In the genomic region with DNA sequence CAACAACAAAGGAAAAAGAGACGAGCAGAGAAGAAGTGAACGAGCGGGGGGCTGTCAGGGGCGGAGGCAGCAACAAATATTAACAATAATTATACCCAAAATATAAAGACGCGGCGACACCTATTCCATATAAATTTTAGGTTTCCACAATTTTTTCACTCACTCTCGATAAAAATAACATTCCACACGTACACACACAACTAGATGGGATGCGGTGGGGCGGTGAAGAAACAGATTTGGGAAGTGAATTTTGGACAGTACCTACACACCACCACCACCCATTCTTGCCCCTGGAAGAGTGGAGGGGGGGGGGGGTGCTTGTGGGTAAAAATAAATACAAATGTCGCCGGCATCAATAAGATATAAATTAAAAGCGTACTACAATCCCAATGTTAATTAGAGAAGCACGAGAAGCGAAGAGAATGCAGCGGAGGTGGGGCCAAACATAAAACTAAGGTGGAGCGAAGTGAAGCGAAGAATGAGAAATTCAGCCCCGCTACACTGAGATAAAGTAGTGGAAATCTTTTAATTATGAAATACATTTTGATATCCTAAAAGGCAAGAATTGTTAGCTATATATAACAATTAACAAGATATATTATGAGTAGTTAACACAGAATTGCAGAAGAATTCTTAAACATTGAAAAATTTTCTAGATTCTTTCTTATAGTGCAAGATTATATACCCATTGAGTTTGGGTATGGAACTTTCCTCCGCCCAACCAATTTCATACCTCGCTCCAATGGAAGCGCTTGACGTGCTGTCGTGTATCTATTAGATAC, we compare ENCODE assay signal across 1 fruit fly cellular context.
TF ChIP-seq lines count a peak whose summit lies in the region.

No protein-coding gene starts in this region.

TF ChIP-seq in whole organism, embryonic, 481 proteins besides CTCF, POLR2A, EP300 and RAD21 (continued from another document and continues in another):
- TF ChIP-seq ken (GFP tag; IDR thresholded peaks at IDR 0.05; lab: Robert Waterston, UW) = 0 out of 3 replicates have a peak, but pooled peaks have one; percentile 59
- TF ChIP-seq CG10267 (tag; optimal IDR thresholded peaks at IDR 0.05; lab: Kevin White, UChicago) = peak; percentile 68
- TF ChIP-seq HmgZ (tag; optimal IDR thresholded peaks at IDR 0.05; lab: Kevin White, UChicago) = no peak
- peak; percentile 58 for TF ChIP-seq CG7745 (tag; optimal IDR thresholded peaks at IDR 0.05; lab: Kevin White, UChicago)
- peak; percentile 75 for TF ChIP-seq dmrt99B (tag; optimal IDR thresholded peaks at IDR 0.05; lab: Kevin White, UChicago)
- TF ChIP-seq CG10462 (GFP tag; optimal IDR thresholded peaks at IDR 0.05; lab: Kevin White, UChicago) = peak; percentile 53
- peak; percentile 68 for TF ChIP-seq CG11504 (tag; optimal IDR thresholded peaks at IDR 0.05; lab: Kevin White, UChicago)
- peak; percentile 46 for TF ChIP-seq Lhr (GFP tag; optimal IDR thresholded peaks at IDR 0.05; lab: Kevin White, UChicago)
- TF ChIP-seq Oli (tag; optimal IDR thresholded peaks at IDR 0.05; lab: Kevin White, UChicago) = peak; percentile 76
- TF ChIP-seq Hmx (GFP tag; optimal IDR thresholded peaks at IDR 0.05; lab: Kevin White, UChicago) = no peak
- peak; percentile 87 for TF ChIP-seq Ets65A (GFP tag; lab: Kevin White, UChicago)
- TF ChIP-seq CG7372 (GFP tag; IDR thresholded peaks at IDR 0.05; lab: Robert Waterston, UW) = peak; percentile 62; the same call in 1 of the 2 replicates
- TF ChIP-seq ro (GFP tag; IDR thresholded peaks at IDR 0.05; lab: Robert Waterston, UW) = peak; percentile 72; the same call in 1 of the 2 replicates
- TF ChIP-seq CG3281 (GFP tag; optimal IDR thresholded peaks at IDR 0.05; lab: Kevin White, UChicago) = no peak
- TF ChIP-seq CG2889 (GFP tag; IDR thresholded peaks at IDR 0.05; lab: Robert Waterston, UW) = no peak
- TF ChIP-seq trem (tag; optimal IDR thresholded peaks at IDR 0.05; lab: Kevin White, UChicago) = peak; percentile 49
- TF ChIP-seq Hand (GFP tag; optimal IDR thresholded peaks at IDR 0.05; lab: Kevin White, UChicago) = no peak
- TF ChIP-seq Xrp1 (GFP tag; IDR thresholded peaks at IDR 0.05; lab: Robert Waterston, UW) = peak; percentile 78
- no peak for TF ChIP-seq hth (optimal IDR thresholded peaks at IDR 0.05; lab: Kevin White, UChicago)
- peak; percentile 78 for TF ChIP-seq CG7839 (tag; optimal IDR thresholded peaks at IDR 0.05; lab: Kevin White, UChicago)
- no peak for TF ChIP-seq tna (GFP tag; IDR thresholded peaks at IDR 0.05; lab: Robert Waterston, UW; ENCODE audit: partially characterized antibody)
- TF ChIP-seq emc (GFP tag; optimal IDR thresholded peaks at IDR 0.05; lab: Kevin White, UChicago) = no peak
- peak; percentile 69; the same call in 1 of the 2 replicates for TF ChIP-seq chm (GFP tag; IDR thresholded peaks at IDR 0.05; lab: Robert Waterston, UW)
- TF ChIP-seq seq (GFP tag; IDR thresholded peaks at IDR 0.05; lab: Robert Waterston, UW) = 0 out of 2 replicates have a peak, but pooled peaks have one; percentile 32
- peak in 1 of 2 experiments; percentile 58 for TF ChIP-seq Hr51 (GFP tag; optimal IDR thresholded peaks at IDR 0.05; lab: Kevin White, UChicago)
- TF ChIP-seq bcd (GFP tag; optimal IDR thresholded peaks at IDR 0.05; lab: Kevin White, UChicago) = peak; percentile 38
- TF ChIP-seq Med (GFP tag; lab: Kevin White, UChicago) = peak; percentile 19
- TF ChIP-seq CG1024 (GFP tag; IDR thresholded peaks at IDR 0.05; lab: Robert Waterston, UW) = peak; percentile 69
- no peak for TF ChIP-seq chinmo (GFP tag; IDR thresholded peaks at IDR 0.05; lab: Robert Waterston, UW; ENCODE audit: partially characterized antibody)
- TF ChIP-seq her (GFP tag; optimal IDR thresholded peaks at IDR 0.05; lab: Kevin White, UChicago) = no peak
- TF ChIP-seq phol (tag; optimal IDR thresholded peaks at IDR 0.05; lab: Kevin White, UChicago) = peak; percentile 69
- no peak for TF ChIP-seq CG31365 (tag; optimal IDR thresholded peaks at IDR 0.05; lab: Kevin White, UChicago)
- TF ChIP-seq BEAF-32 (GFP tag; optimal IDR thresholded peaks at IDR 0.05; lab: Kevin White, UChicago) = no peak
- peak; percentile 89 for TF ChIP-seq gsb-n (tag; optimal IDR thresholded peaks at IDR 0.05; lab: Kevin White, UChicago)
- peak in 1 of 2 experiments; percentile 32 for TF ChIP-seq Hr78 (GFP tag; optimal IDR thresholded peaks at IDR 0.05; lab: Kevin White, UChicago)
- TF ChIP-seq CG6254 (GFP tag; optimal IDR thresholded peaks at IDR 0.05; lab: Kevin White, UChicago) = peak; percentile 54
- TF ChIP-seq psq (GFP tag; optimal IDR thresholded peaks at IDR 0.05; lab: Kevin White, UChicago) = peak; percentile 5
- TF ChIP-seq CG17361 (GFP tag; IDR thresholded peaks at IDR 0.05; lab: Robert Waterston, UW) = peak; percentile 71
- no peak for TF ChIP-seq ato (GFP tag; IDR thresholded peaks at IDR 0.05; lab: Robert Waterston, UW; ENCODE audit: partially characterized antibody)
- no peak for TF ChIP-seq gsb (GFP tag; IDR thresholded peaks at IDR 0.05; lab: Robert Waterston, UW)
- TF ChIP-seq CG17802 (tag; optimal IDR thresholded peaks at IDR 0.05; lab: Kevin White, UChicago) = no peak
- no peak for TF ChIP-seq hkb (optimal IDR thresholded peaks at IDR 0.05; lab: Kevin White, UChicago)
- no peak for TF ChIP-seq hkb (GFP tag; IDR thresholded peaks at IDR 0.05; lab: Robert Waterston, UW)
- peak; percentile 26 for TF ChIP-seq NC2α (GFP tag; optimal IDR thresholded peaks at IDR 0.05; lab: Kevin White, UChicago)
- peak; percentile 30 for TF ChIP-seq CG8359 (GFP tag; optimal IDR thresholded peaks at IDR 0.05; lab: Kevin White, UChicago; ENCODE audit: borderline replicate concordance)
- TF ChIP-seq nmo (GFP tag; optimal IDR thresholded peaks at IDR 0.05; lab: Kevin White, UChicago) = peak; percentile 74
- no peak for TF ChIP-seq CG6791 (GFP tag; IDR thresholded peaks at IDR 0.05; lab: Robert Waterston, UW; ENCODE audit: partially characterized antibody)
- TF ChIP-seq sens (GFP tag; lab: Kevin White, UChicago) = peak; percentile 97
- TF ChIP-seq az2 (GFP tag; optimal IDR thresholded peaks at IDR 0.05; lab: Kevin White, UChicago) = peak; percentile 75
- TF ChIP-seq jing (GFP tag; optimal IDR thresholded peaks at IDR 0.05; lab: Kevin White, UChicago) = peak; percentile 56
- no peak for TF ChIP-seq pnt (GFP tag; optimal IDR thresholded peaks at IDR 0.05; lab: Kevin White, UChicago)
- TF ChIP-seq dpn (GFP tag; optimal IDR thresholded peaks at IDR 0.05; lab: Kevin White, UChicago) = peak; percentile 16 to 58
- TF ChIP-seq Blimp-1 (GFP tag; optimal IDR thresholded peaks at IDR 0.05; lab: Kevin White, UChicago) = peak; percentile 81
- no peak for TF ChIP-seq zen2 (GFP tag; IDR thresholded peaks at IDR 0.05; lab: Robert Waterston, UW; ENCODE audit: partially characterized antibody)
- peak; percentile 50 for TF ChIP-seq CG16815 (GFP tag; optimal IDR thresholded peaks at IDR 0.05; lab: Kevin White, UChicago)
- peak; percentile 64 for TF ChIP-seq CG10959 (GFP tag; IDR thresholded peaks at IDR 0.05; lab: Robert Waterston, UW)
- TF ChIP-seq gem (tag; optimal IDR thresholded peaks at IDR 0.05; lab: Kevin White, UChicago) = peak; percentile 88
- TF ChIP-seq tin (GFP tag; optimal IDR thresholded peaks at IDR 0.05; lab: Kevin White, UChicago) = peak; percentile 59
- TF ChIP-seq croc (GFP tag; conservative IDR thresholded peaks at IDR 0.05; lab: Robert Waterston, UW) = peak; percentile 68; the same call in 2 of the 3 replicates
- TF ChIP-seq CG2875 (GFP tag; optimal IDR thresholded peaks at IDR 0.05; lab: Kevin White, UChicago) = peak; percentile 76
- no peak for TF ChIP-seq jumu (GFP tag; optimal IDR thresholded peaks at IDR 0.05; lab: Kevin White, UChicago)
- peak; percentile 44 for TF ChIP-seq Abd-B (GFP tag; optimal IDR thresholded peaks at IDR 0.05; lab: Kevin White, UChicago)
- TF ChIP-seq CG12391 (tag; optimal IDR thresholded peaks at IDR 0.05; lab: Kevin White, UChicago) = peak; percentile 83
- peak; percentile 61 for TF ChIP-seq Asciz (GFP tag; optimal IDR thresholded peaks at IDR 0.05; lab: Kevin White, UChicago)
- TF ChIP-seq gfzf (GFP tag; optimal IDR thresholded peaks at IDR 0.05; lab: Kevin White, UChicago) = no peak
- TF ChIP-seq CG34224 (GFP tag; IDR thresholded peaks at IDR 0.05; lab: Robert Waterston, UW; ENCODE audit: partially characterized antibody) = no peak
- TF ChIP-seq CG2678 (tag; optimal IDR thresholded peaks at IDR 0.05; lab: Kevin White, UChicago) = peak; percentile 66
- TF ChIP-seq stc (GFP tag; IDR thresholded peaks at IDR 0.05; lab: Robert Waterston, UW) = 0 out of 2 replicates have a peak, but pooled peaks have one; percentile 6
- peak; percentile 4 for TF ChIP-seq CG12104 (GFP tag; optimal IDR thresholded peaks at IDR 0.05; lab: Kevin White, UChicago)
- TF ChIP-seq lmd (GFP tag; IDR thresholded peaks at IDR 0.05; lab: Robert Waterston, UW) = peak; percentile 57
- peak; percentile 34; the same call in 1 of the 2 replicates for TF ChIP-seq onecut (GFP tag; IDR thresholded peaks at IDR 0.05; lab: Robert Waterston, UW)
- no peak for TF ChIP-seq zen (tag; optimal IDR thresholded peaks at IDR 0.05; lab: Kevin White, UChicago)
- TF ChIP-seq CG13287 (GFP tag; IDR thresholded peaks at IDR 0.05; lab: Robert Waterston, UW; ENCODE audit: partially characterized antibody) = no peak
- TF ChIP-seq CG1603 (tag; optimal IDR thresholded peaks at IDR 0.05; lab: Kevin White, UChicago) = peak; percentile 85
- TF ChIP-seq CG17328 (GFP tag; IDR thresholded peaks at IDR 0.05; lab: Robert Waterston, UW) = peak; percentile 81
- TF ChIP-seq Dek (tag; optimal IDR thresholded peaks at IDR 0.05; lab: Kevin White, UChicago) = no peak
- TF ChIP-seq Antp (GFP tag; optimal IDR thresholded peaks at IDR 0.05; lab: Kevin White, UChicago) = no peak
- 0 out of 2 replicates have a peak, but pooled peaks have one; percentile 33 for TF ChIP-seq E2f1 (GFP tag; IDR thresholded peaks at IDR 0.05; lab: Robert Waterston, UW)
- TF ChIP-seq CG1602 (GFP tag; optimal IDR thresholded peaks at IDR 0.05; lab: Kevin White, UChicago) = peak; percentile 64
- TF ChIP-seq CG33213 (GFP tag; optimal IDR thresholded peaks at IDR 0.05; lab: Kevin White, UChicago) = no peak
- no peak for TF ChIP-seq Hmr (GFP tag; optimal IDR thresholded peaks at IDR 0.05; lab: Kevin White, UChicago)
- peak; percentile 79 for TF ChIP-seq CG3407 (GFP tag; optimal IDR thresholded peaks at IDR 0.05; lab: Kevin White, UChicago)
- TF ChIP-seq trh (GFP tag; optimal IDR thresholded peaks at IDR 0.05; lab: Kevin White, UChicago) = no peak
- TF ChIP-seq sens-2 (GFP tag; IDR thresholded peaks at IDR 0.05; lab: Robert Waterston, UW) = 0 out of 2 replicates have a peak, but pooled peaks have one; percentile 16
- TF ChIP-seq crp (GFP tag; optimal IDR thresholded peaks at IDR 0.05; lab: Kevin White, UChicago) = no peak
- TF ChIP-seq CG8924 (tag; optimal IDR thresholded peaks at IDR 0.05; lab: Kevin White, UChicago) = peak; percentile 78
- peak; percentile 23; the same call in 1 of the 3 replicates for TF ChIP-seq CG34422 (GFP tag; IDR thresholded peaks at IDR 0.05; lab: Robert Waterston, UW)
- TF ChIP-seq unpg (GFP tag; optimal IDR thresholded peaks at IDR 0.05; lab: Kevin White, UChicago) = peak; percentile 86
- peak; percentile 16; the same call in 1 of the 2 replicates for TF ChIP-seq CG3847 (GFP tag; IDR thresholded peaks at IDR 0.05; lab: Robert Waterston, UW)
- peak; percentile 80 for TF ChIP-seq CoRest (tag; optimal IDR thresholded peaks at IDR 0.05; lab: Kevin White, UChicago)
- TF ChIP-seq salm (tag; optimal IDR thresholded peaks at IDR 0.05; lab: Kevin White, UChicago) = peak; percentile 47
- no peak for TF ChIP-seq Tbp (GFP tag; optimal IDR thresholded peaks at IDR 0.05; lab: Kevin White, UChicago)
- no peak for TF ChIP-seq prd (optimal IDR thresholded peaks at IDR 0.05; lab: Kevin White, UChicago)
- peak; percentile 60; the same call in 2 of the 3 replicates for TF ChIP-seq prd (GFP tag; IDR thresholded peaks at IDR 0.05; lab: Robert Waterston, UW)
- no peak for TF ChIP-seq CG17568 (GFP tag; optimal IDR thresholded peaks at IDR 0.05; lab: Kevin White, UChicago)
- no peak; the same call in 3 of the 4 replicates for TF ChIP-seq Gug (GFP tag; IDR thresholded peaks at IDR 0.05; lab: Robert Waterston, UW)
- peak; percentile 67; the same call in 1 of the 2 replicates for TF ChIP-seq ara (GFP tag; IDR thresholded peaks at IDR 0.05; lab: Robert Waterston, UW)
- TF ChIP-seq gcm2 (GFP tag; optimal IDR thresholded peaks at IDR 0.05; lab: Kevin White, UChicago) = peak; percentile 20
- TF ChIP-seq CG8944 (GFP tag; optimal IDR thresholded peaks at IDR 0.05; lab: Kevin White, UChicago) = peak; percentile 7
- peak; percentile 74 for TF ChIP-seq ATbp (GFP tag; optimal IDR thresholded peaks at IDR 0.05; lab: Kevin White, UChicago)
- TF ChIP-seq Spps (tag; optimal IDR thresholded peaks at IDR 0.05; lab: Kevin White, UChicago) = peak; percentile 50
- TF ChIP-seq Hsf (GFP tag; optimal IDR thresholded peaks at IDR 0.05; lab: Kevin White, UChicago) = peak; percentile 55
- TF ChIP-seq cato (GFP tag; optimal IDR thresholded peaks at IDR 0.05; lab: Kevin White, UChicago; ENCODE audit: borderline replicate concordance) = peak; percentile 51
- TF ChIP-seq crol (GFP tag; IDR thresholded peaks at IDR 0.05; lab: Robert Waterston, UW) = peak; percentile 59; the same call in 1 of the 2 replicates
- no peak for TF ChIP-seq Drgx (GFP tag; IDR thresholded peaks at IDR 0.05; lab: Robert Waterston, UW)
- peak; percentile 36 for TF ChIP-seq Atf3 (GFP tag; optimal IDR thresholded peaks at IDR 0.05; lab: Kevin White, UChicago)
- TF ChIP-seq danr (GFP tag; IDR thresholded peaks at IDR 0.05; lab: Robert Waterston, UW) = 0 out of 2 replicates have a peak, but pooled peaks have one; percentile 29
- peak; percentile 70 for TF ChIP-seq CG17385 (GFP tag; optimal IDR thresholded peaks at IDR 0.05; lab: Kevin White, UChicago)
- no peak for TF ChIP-seq fd64A (GFP tag; optimal IDR thresholded peaks at IDR 0.05; lab: Kevin White, UChicago)
- TF ChIP-seq CG13424 (tag; optimal IDR thresholded peaks at IDR 0.05; lab: Kevin White, UChicago) = peak; percentile 79
- TF ChIP-seq sc (optimal IDR thresholded peaks at IDR 0.05; lab: Kevin White, UChicago) = no peak
- peak; percentile 73 for TF ChIP-seq sc (GFP tag; optimal IDR thresholded peaks at IDR 0.05; lab: Kevin White, UChicago)
- TF ChIP-seq HmgD (GFP tag; optimal IDR thresholded peaks at IDR 0.05; lab: Kevin White, UChicago) = no peak
- TF ChIP-seq CG12219 (GFP tag; optimal IDR thresholded peaks at IDR 0.05; lab: Kevin White, UChicago) = peak; percentile 54
- peak; percentile 71 for TF ChIP-seq dysf (GFP tag; IDR thresholded peaks at IDR 0.05; lab: Robert Waterston, UW)
- TF ChIP-seq sima (GFP tag; optimal IDR thresholded peaks at IDR 0.05; lab: Kevin White, UChicago) = no peak
- no peak for TF ChIP-seq CG9932 (GFP tag; IDR thresholded peaks at IDR 0.05; lab: Robert Waterston, UW)
- TF ChIP-seq knrl (GFP tag; IDR thresholded peaks at IDR 0.05; lab: Robert Waterston, UW; ENCODE audit: partially characterized antibody) = no peak
- peak; percentile 8 for TF ChIP-seq repo (GFP tag; optimal IDR thresholded peaks at IDR 0.05; lab: Kevin White, UChicago)
